Worm (Caenorhabditis elegans) whole organism, late embryonic: ENCODE data around the gene F07H5.7.

Source experiments
- C38D4.7 ChIP-seq: fragments of 200-800 bp; sonication (Bioruptor generic); optimal IDR thresholded peaks from 2 replicates; lab custom pipeline; 2018; ENCODE audit warnings: mild to moderate bottlenecking, missing genetic modification characterization, moderate library complexity, missing compliant biosample characterization
- K02D7.2 ChIP-seq: sonication (generic microtip); optimal IDR thresholded peaks from 2 replicates; lab custom pipeline; 2017; ENCODE audit warnings: mild to moderate bottlenecking, missing genetic modification characterization, missing compliant biosample characterization
- K09A11.1 ChIP-seq: sonication (generic microtip); optimal IDR thresholded peaks from 2 replicates; lab custom pipeline; 2017; ENCODE audit warnings: antibody characterized with exemption, mild to moderate bottlenecking, missing genetic modification characterization, missing compliant biosample characterization; ENCODE audit not compliant: insufficient read depth
- T23F11.4 ChIP-seq: fragments of 200-800 bp; sonication (Bioruptor generic); optimal IDR thresholded peaks from 2 replicates; lab custom pipeline; 2018; ENCODE audit warnings: mild to moderate bottlenecking, missing genetic modification characterization, missing compliant biosample characterization
- Y22D7AL.16 ChIP-seq: sonication (generic microtip); optimal IDR thresholded peaks from 2 replicates; lab custom pipeline; 2016; ENCODE audit warnings: missing genetic modification characterization, missing compliant biosample characterization
- ahr-1 ChIP-seq: sonication (generic microtip); optimal IDR thresholded peaks from 2 replicates; lab custom pipeline; 2016; ENCODE audit warnings: missing genetic modification characterization, missing compliant biosample characterization
- ama-1 ChIP-seq: fragments of 150-350 bp; optimal IDR thresholded peaks from 2 replicates; lab custom pipeline; 2014
- ceh-18 ChIP-seq: sonication (generic microtip); optimal IDR thresholded peaks from 2 replicates; lab custom pipeline; 2016; ENCODE audit warnings: missing genetic modification characterization, missing compliant biosample characterization
- ceh-19 ChIP-seq: fragments of 200-800 bp; sonication (Bioruptor generic); optimal IDR thresholded peaks from 2 replicates; lab custom pipeline; 2018; ENCODE audit warnings: mild to moderate bottlenecking, missing genetic modification characterization, missing compliant biosample characterization
- ceh-2 ChIP-seq: sonication (generic microtip); optimal IDR thresholded peaks from 2 replicates; lab custom pipeline; 2016; ENCODE audit warnings: missing genotype, missing genetic modification characterization, missing compliant biosample characterization
- ceh-22 ChIP-seq: sonication (generic microtip); optimal IDR thresholded peaks from 2 replicates; lab custom pipeline; 2017; ENCODE audit warnings: missing biosample characterization, missing genetic modification characterization
- ceh-24 ChIP-seq: sonication (generic microtip); optimal IDR thresholded peaks from 2 replicates; lab custom pipeline; 2016; ENCODE audit warnings: mild to moderate bottlenecking, missing genetic modification characterization, missing compliant biosample characterization
- ceh-31 ChIP-seq: sonication (generic microtip); optimal IDR thresholded peaks from 2 replicates; lab custom pipeline; 2016; ENCODE audit warnings: missing genetic modification characterization, missing compliant biosample characterization
- ceh-34 ChIP-seq: sonication (generic microtip); optimal IDR thresholded peaks from 2 replicates; lab custom pipeline; 2016; ENCODE audit warnings: mild to moderate bottlenecking, missing genetic modification characterization, missing compliant biosample characterization
- ceh-48 ChIP-seq: sonication (generic microtip); optimal IDR thresholded peaks from 2 replicates; lab custom pipeline; 2016; ENCODE audit warnings: missing genetic modification characterization, inconsistent platforms, missing compliant biosample characterization
- ceh-6 ChIP-seq: fragments of 200-800 bp; sonication (Bioruptor generic); optimal IDR thresholded peaks from 2 replicates; lab custom pipeline; 2018; ENCODE audit warnings: mild to moderate bottlenecking, missing genetic modification characterization, missing compliant biosample characterization
- ceh-9 ChIP-seq: sonication (generic microtip); optimal IDR thresholded peaks from 2 replicates; lab custom pipeline; 2016; ENCODE audit warnings: mild to moderate bottlenecking, missing genetic modification characterization, inconsistent platforms, missing compliant biosample characterization
- dve-1 ChIP-seq: sonication (generic microtip); optimal IDR thresholded peaks from 2 replicates; lab custom pipeline; 2017; ENCODE audit warnings: antibody characterized with exemption, mild to moderate bottlenecking, missing genetic modification characterization, missing compliant biosample characterization
- elt-4 ChIP-seq: sonication (generic microtip); optimal IDR thresholded peaks from 2 replicates; lab custom pipeline; 2016; ENCODE audit warnings: missing genetic modification characterization, missing compliant biosample characterization
- ets-4 ChIP-seq: sonication (generic microtip); optimal IDR thresholded peaks from 2 replicates; lab custom pipeline; 2016; ENCODE audit warnings: missing genetic modification characterization, missing compliant biosample characterization
- eyg-1 ChIP-seq: sonication (generic microtip); optimal IDR thresholded peaks from 2 replicates; lab custom pipeline; 2016; ENCODE audit warnings: missing genotype, missing genetic modification characterization, missing compliant biosample characterization
- fkh-6 ChIP-seq: sonication (generic microtip); optimal IDR thresholded peaks from 2 replicates; lab custom pipeline; 2016; ENCODE audit warnings: missing genetic modification characterization, missing compliant biosample characterization
- gmeb-2 ChIP-seq: sonication (generic microtip); optimal IDR thresholded peaks from 2 replicates; lab custom pipeline; 2016; ENCODE audit warnings: missing genetic modification characterization, inconsistent platforms, missing compliant biosample characterization
- hlh-30 ChIP-seq: sonication (generic microtip); optimal IDR thresholded peaks from 2 replicates; lab custom pipeline; 2017; ENCODE audit warnings: antibody characterized with exemption, missing genetic modification characterization, missing compliant biosample characterization; ENCODE audit not compliant: insufficient read depth
- hlh-6 ChIP-seq: sonication (generic microtip); optimal IDR thresholded peaks from 2 replicates; lab custom pipeline; 2016; ENCODE audit warnings: missing genotype, missing genetic modification characterization, missing compliant biosample characterization
- madf-2 ChIP-seq: sonication (generic microtip); optimal IDR thresholded peaks from 2 replicates; lab custom pipeline; 2017; ENCODE audit warnings: missing genetic modification characterization, missing compliant biosample characterization
- nfya-1 ChIP-seq: sonication (generic microtip); optimal IDR thresholded peaks from 2 replicates; lab custom pipeline; 2017; ENCODE audit warnings: missing genetic modification characterization, mild to moderate bottlenecking, missing compliant biosample characterization, antibody characterized with exemption, moderate library complexity
- nhr-11 ChIP-seq: fragments of 150-350 bp; optimal IDR thresholded peaks from 2 replicates; lab custom pipeline; 2014; ENCODE audit warnings: missing biosample characterization, missing genetic modification characterization
- pag-3 ChIP-seq: sonication (generic microtip); optimal IDR thresholded peaks from 2 replicates; lab custom pipeline; 2016; ENCODE audit warnings: missing compliant biosample characterization, missing genetic modification characterization, borderline replicate concordance
- pax-1 ChIP-seq: fragments of 150-350 bp; optimal IDR thresholded peaks from 2 replicates; lab custom pipeline; 2014; ENCODE audit warnings: missing biosample characterization, missing genetic modification characterization
- pqm-1 ChIP-seq: sonication (generic microtip); optimal IDR thresholded peaks from 2 replicates; lab custom pipeline; 2016; ENCODE audit warnings: missing genetic modification characterization, missing compliant biosample characterization
- ref-2 ChIP-seq: sonication (generic microtip); optimal IDR thresholded peaks from 2 replicates; lab custom pipeline; 2016; ENCODE audit warnings: missing genetic modification characterization, missing compliant biosample characterization
- rnt-1 ChIP-seq: sonication (generic microtip); optimal IDR thresholded peaks from 2 replicates; lab custom pipeline; 2016; ENCODE audit warnings: missing genetic modification characterization, missing compliant biosample characterization
- sdc-2 ChIP-seq: sonication (generic microtip); optimal IDR thresholded peaks from 2 replicates; lab custom pipeline; 2016; ENCODE audit warnings: missing genotype, missing genetic modification characterization, missing compliant biosample characterization
- tbx-2 ChIP-seq: sonication (generic microtip); optimal IDR thresholded peaks from 2 replicates; lab custom pipeline; 2016; ENCODE audit warnings: missing genetic modification characterization, missing compliant biosample characterization
- tbx-7 ChIP-seq: sonication (generic microtip); optimal IDR thresholded peaks from 2 replicates; lab custom pipeline; 2016; ENCODE audit warnings: missing genotype, missing genetic modification characterization, missing compliant biosample characterization
- ttx-3 ChIP-seq: sonication (generic microtip); optimal IDR thresholded peaks from 2 replicates; lab custom pipeline; 2016; ENCODE audit warnings: missing genetic modification reagents, missing genetic modification characterization, missing compliant biosample characterization
- unc-55 ChIP-seq: sonication (generic microtip); optimal IDR thresholded peaks from 2 replicates; lab custom pipeline; 2017; ENCODE audit warnings: missing biosample characterization, missing genetic modification reagents, missing genetic modification characterization
- zip-5 ChIP-seq: sonication (generic microtip); optimal IDR thresholded peaks from 2 replicates; lab custom pipeline; 2016; ENCODE audit warnings: missing genetic modification characterization, missing compliant biosample characterization

The F07H5.7 gene

ce11 chrII:8818257-8818656 lies 24.3 kb upstream of the F07H5.7 start:
- TF ChIP-seq elt-4 (tag; lab: Kevin White, UChicago) (no peak), dve-1 (tag; lab: Kevin White, UChicago) (no peak), nhr-11 (tag; lab: Kevin White, UChicago) (no peak), rnt-1 (tag; lab: Kevin White, UChicago) (no peak), ceh-9 (no peak), ceh-18 (tag; lab: Kevin White, UChicago) (no peak), ceh-31 (tag; lab: Kevin White, UChicago) (no peak), zip-5 (tag; lab: Kevin White, UChicago) (no peak), ceh-48 (tag; lab: Kevin White, UChicago) (no peak), unc-55 (GFP tag; lab: Kevin White, UChicago) (no peak), ttx-3 (tag; lab: Kevin White, UChicago) (no peak), pag-3 (tag; lab: Kevin White, UChicago) (no peak), K02D7.2 (tag; lab: Kevin White, UChicago) (no peak), hlh-6 (no peak), hlh-30 (no peak), ceh-22 (tag; lab: Kevin White, UChicago) (no peak), ceh-34 (tag; lab: Kevin White, UChicago) (no peak)

- TF ChIP-seq ets-4 (tag; lab: Kevin White, UChicago) (no peak), ttx-3 (tag; lab: Kevin White, UChicago) (no peak), elt-4 (tag; lab: Kevin White, UChicago) (no peak), tbx-2 (tag; lab: Kevin White, UChicago) (no peak)
Measured at ce11 chrII:8817225-8817624, 23.3 kb upstream of the F07H5.7 start.

ce11 chrII:8814231-8814630 lies 20.3 kb upstream of the F07H5.7 start:
- no peak for TF ChIP-seq ref-2 (tag; lab: Kevin White, UChicago)
- TF ChIP-seq C38D4.7 (GFP tag; lab: Kevin White, UChicago) = no peak
- no peak for TF ChIP-seq ceh-18 (tag; lab: Kevin White, UChicago)

ce11 chrII:8813659-8814058 lies 19.7 kb upstream of the F07H5.7 start:
- TF ChIP-seq T23F11.4 (GFP tag; lab: Kevin White, UChicago) (no peak), ama-1 (lab: Kevin White, UChicago) (no peak), pag-3 (tag; lab: Kevin White, UChicago) (no peak), ahr-1 (tag; lab: Kevin White, UChicago) (no peak), fkh-6 (tag; lab: Kevin White, UChicago) (no peak), gmeb-2 (no peak), ref-2 (tag; lab: Kevin White, UChicago) (no peak), pqm-1 (no peak), zip-5 (tag; lab: Kevin White, UChicago) (no peak), ceh-2 (tag; lab: Kevin White, UChicago) (no peak)
- TF ChIP-seq, all 69 proteins: peak for 0

ce11 chrII:8812346-8812745 lies 18.4 kb upstream of the F07H5.7 start:
- TF ChIP-seq ceh-24 (tag; lab: Kevin White, UChicago) (no peak), eyg-1 (tag; lab: Kevin White, UChicago) (no peak), nfya-1 (tag; lab: Kevin White, UChicago) (no peak), ahr-1 (tag; lab: Kevin White, UChicago) (no peak), ref-2 (tag; lab: Kevin White, UChicago) (no peak), madf-2 (tag; lab: Kevin White, UChicago) (no peak), ceh-9 (no peak), gmeb-2 (no peak), tbx-7 (no peak), sdc-2 (tag; lab: Kevin White, UChicago) (no peak), ceh-18 (tag; lab: Kevin White, UChicago) (no peak), ceh-19 (GFP tag; lab: Kevin White, UChicago) (no peak), ceh-31 (tag; lab: Kevin White, UChicago) (no peak), Y22D7AL.16 (tag; lab: Kevin White, UChicago) (no peak), pax-1 (tag; lab: Kevin White, UChicago) (no peak), K09A11.1 (tag; lab: Kevin White, UChicago) (no peak), rnt-1 (tag; lab: Kevin White, UChicago) (no peak), unc-55 (GFP tag; lab: Kevin White, UChicago) (no peak), ceh-6 (no peak)
